Worm (Caenorhabditis elegans) whole organism, L1 larva: ENCODE data around the gene tre-5.

Experiments
- C16A3.4 ChIP-seq: fragments of 150-350 bp; optimal IDR thresholded peaks from 2 replicates; lab custom pipeline; 2014; ENCODE audit warnings: missing biosample characterization, missing genetic modification characterization
- F16B12.6 ChIP-seq: fragments of 150-350 bp; optimal IDR thresholded peaks from 2 replicates; lab custom pipeline; 2014; ENCODE audit warnings: missing biosample characterization, missing genetic modification characterization
- Y116A8C.19 ChIP-seq: sonication (generic microtip); optimal IDR thresholded peaks from 2 replicates; lab custom pipeline; 2016; ENCODE audit warnings: missing compliant biosample characterization, missing genetic modification characterization, borderline replicate concordance
- aly-2 ChIP-seq: fragments of 150-350 bp; optimal IDR thresholded peaks from 2 replicates; lab custom pipeline; 2014; ENCODE audit warnings: missing biosample characterization, missing genetic modification characterization
- ama-1 ChIP-seq: fragments of 150-350 bp; optimal IDR thresholded peaks from 2 replicates; lab custom pipeline; 2014
- blmp-1 ChIP-seq: fragments of 150-350 bp; optimal IDR thresholded peaks from 2 replicates; lab custom pipeline; 2014; ENCODE audit warnings: missing biosample characterization, missing genetic modification characterization
- ceh-63 ChIP-seq: fragments of 200-800 bp; sonication (Bioruptor generic); optimal IDR thresholded peaks from 2 replicates; lab custom pipeline; 2018; ENCODE audit warnings: mild to moderate bottlenecking, missing genetic modification characterization, missing compliant biosample characterization
- ceh-88 ChIP-seq: fragments of 200-800 bp; sonication (Bioruptor generic); IDR thresholded peaks from 2 replicates; pipeline ENCODE4 v1.3.6; 2022; ENCODE audit warnings: missing genetic modification characterization, missing compliant biosample characterization
- dsc-1 ChIP-seq: sonication (generic microtip); optimal IDR thresholded peaks from 2 replicates; lab custom pipeline; 2016; ENCODE audit warnings: mild to moderate bottlenecking, missing genetic modification characterization, missing compliant biosample characterization
- egl-13 ChIP-seq: sonication (generic microtip); optimal IDR thresholded peaks from 2 replicates; lab custom pipeline; 2016; ENCODE audit warnings: missing genotype, missing genetic modification reagents, missing genetic modification characterization, missing compliant biosample characterization
- elt-3 ChIP-seq, 6 experiments: fragments of 150-350 bp in 1 of 6; sonication (generic microtip); optimal IDR thresholded peaks; 2 replicates each; lab custom pipeline; 2017 to 2018; ENCODE audit warnings: missing biosample characterization in 6 of 6, missing genetic modification characterization in 6 of 6, inconsistent platforms in 1 of 6
- ets-5 ChIP-seq: fragments of 200-800 bp; sonication (Bioruptor generic); IDR thresholded peaks from 2 replicates; pipeline ENCODE4 v1.3.6; 2022; ENCODE audit warnings: missing genetic modification characterization, missing compliant biosample characterization
- fkh-4 ChIP-seq: sonication (generic microtip); optimal IDR thresholded peaks from 2 replicates; lab custom pipeline; 2016; ENCODE audit warnings: missing compliant biosample characterization, missing genetic modification characterization, borderline replicate concordance
- fos-1 ChIP-seq: fragments of 150-350 bp; optimal IDR thresholded peaks from 2 replicates; lab custom pipeline; 2014; ENCODE audit warnings: missing biosample characterization, missing genetic modification characterization
- hlh-17 ChIP-seq: fragments of 200-800 bp; sonication (Bioruptor generic); optimal IDR thresholded peaks from 2 replicates; lab custom pipeline; 2018; ENCODE audit warnings: missing genetic modification characterization, mild to moderate bottlenecking, missing compliant biosample characterization, moderate library complexity, borderline replicate concordance
- lin-13 ChIP-seq: fragments of 150-350 bp; optimal IDR thresholded peaks from 2 replicates; lab custom pipeline; 2014; ENCODE audit warnings: missing biosample characterization, missing genetic modification reagents, missing genetic modification characterization
- lin-14 ChIP-seq: fragments of 200-800 bp; sonication (Bioruptor generic); optimal IDR thresholded peaks from 2 replicates; lab custom pipeline; 2018; ENCODE audit warnings: mild to moderate bottlenecking, missing genetic modification characterization, moderate library complexity, missing compliant biosample characterization
- lin-15B ChIP-seq: fragments of 150-350 bp; sonication (generic microtip); optimal IDR thresholded peaks from 3 replicates; lab custom pipeline; 2014; ENCODE audit warnings: missing biosample characterization, missing genetic modification characterization
- lin-39 ChIP-seq: fragments of 150-350 bp; optimal IDR thresholded peaks from 2 replicates; lab custom pipeline; 2014; ENCODE audit warnings: missing biosample characterization, missing genetic modification reagents, missing genetic modification characterization
- lsy-2 ChIP-seq, 2 experiments: fragments of 150-350 bp; optimal IDR thresholded peaks; 2 replicates each; lab custom pipeline; 2014; ENCODE audit warnings: missing biosample characterization in 2 of 2, missing genetic modification characterization in 2 of 2
- mab-9 ChIP-seq: fragments of 200-800 bp; sonication (Bioruptor generic); IDR thresholded peaks from 2 replicates; pipeline ENCODE4 v1.3.6; 2022; ENCODE audit warnings: missing genetic modification reagents, missing genetic modification characterization, missing compliant biosample characterization
- nhr-12 ChIP-seq: sonication (generic microtip); optimal IDR thresholded peaks from 2 replicates; lab custom pipeline; 2017; ENCODE audit warnings: missing biosample characterization, missing genetic modification characterization
- nhr-20 ChIP-seq: sonication (generic microtip); optimal IDR thresholded peaks from 2 replicates; lab custom pipeline; 2016; ENCODE audit warnings: mild to moderate bottlenecking, missing genetic modification characterization, missing compliant biosample characterization
- nhr-28 ChIP-seq: fragments of 150-350 bp; optimal IDR thresholded peaks from 2 replicates; lab custom pipeline; 2014; ENCODE audit warnings: missing biosample characterization, missing genetic modification characterization
- nhr-47 ChIP-seq: sonication (generic microtip); optimal IDR thresholded peaks from 2 replicates; lab custom pipeline; 2016; ENCODE audit warnings: mild to moderate bottlenecking, missing genetic modification characterization, moderate library complexity, missing compliant biosample characterization
- nhr-76 ChIP-seq: sonication (generic microtip); optimal IDR thresholded peaks from 2 replicates; lab custom pipeline; 2017; ENCODE audit warnings: missing biosample characterization, missing genetic modification characterization
- nhr-84 ChIP-seq: sonication (generic microtip); optimal IDR thresholded peaks from 2 replicates; lab custom pipeline; 2017; ENCODE audit warnings: missing biosample characterization, missing genetic modification characterization
- nhr-85 ChIP-seq: sonication (generic microtip); peaks from one replicate; lab custom pipeline; 2016; ENCODE audit warnings: missing genetic modification characterization, inconsistent platforms, missing compliant biosample characterization
- pax-3 ChIP-seq: fragments of 200-800 bp; sonication (Bioruptor generic); optimal IDR thresholded peaks from 2 replicates; lab custom pipeline; 2018; ENCODE audit warnings: mild to moderate bottlenecking, missing genetic modification characterization, moderate library complexity, missing compliant biosample characterization
- rnt-1 ChIP-seq: sonication (generic microtip); optimal IDR thresholded peaks from 2 replicates; lab custom pipeline; 2016; ENCODE audit warnings: mild to moderate bottlenecking, missing genetic modification characterization, moderate library complexity, missing compliant biosample characterization
- sox-4 ChIP-seq: sonication (generic microtip); optimal IDR thresholded peaks from 2 replicates; lab custom pipeline; 2016; ENCODE audit warnings: missing genetic modification characterization, missing compliant biosample characterization
- sup-37 ChIP-seq: fragments of 200-800 bp; sonication (Bioruptor generic); optimal IDR thresholded peaks from 2 replicates; lab custom pipeline; 2018; ENCODE audit warnings: mild to moderate bottlenecking, missing genetic modification characterization, missing compliant biosample characterization
- tbx-2 ChIP-seq: sonication (generic microtip); optimal IDR thresholded peaks from 2 replicates; lab custom pipeline; 2016; ENCODE audit warnings: missing genetic modification characterization, missing compliant biosample characterization
- tlp-1 ChIP-seq: fragments of 150-350 bp; optimal IDR thresholded peaks from 2 replicates; lab custom pipeline; 2014; ENCODE audit warnings: missing biosample characterization, missing genetic modification characterization
- ztf-11 ChIP-seq, 2 experiments: sonication (generic microtip); optimal IDR thresholded peaks; 2 replicates each; lab custom pipeline; 2016 to 2017; ENCODE audit warnings: missing genetic modification characterization in 2 of 2, missing biosample characterization in 1 of 2, missing compliant biosample characterization in 1 of 2
- ztf-4 ChIP-seq: fragments of 150-350 bp; optimal IDR thresholded peaks from 2 replicates; lab custom pipeline; 2014; ENCODE audit warnings: missing biosample characterization, missing genetic modification characterization

tre-5 gene

DNA sequence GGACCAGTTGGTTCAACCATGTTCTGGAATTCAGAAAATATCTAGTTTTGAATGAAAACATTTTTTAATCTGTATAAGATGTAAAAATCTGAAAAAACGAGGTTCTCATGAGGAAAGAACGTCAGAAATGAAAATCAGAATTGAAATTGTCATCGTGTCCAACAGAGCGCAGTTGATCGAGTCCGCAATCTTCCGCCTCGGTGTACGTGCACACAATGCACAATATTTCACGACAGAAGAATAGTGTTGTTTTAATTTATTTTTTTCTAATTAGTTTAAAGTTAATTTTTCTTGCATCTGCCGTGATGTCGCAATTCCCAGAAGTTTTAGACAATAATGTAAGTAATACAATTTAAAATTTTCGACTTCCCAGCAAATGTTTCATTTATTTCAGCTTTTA is 11.5 kb downstream of the tre-5 start, which contains the start of gene nfyc-1 (continued):
- TF ChIP-seq fos-1, result peak; percentile 25
- TF ChIP-seq hlh-17 (GFP tag; lab: Kevin White, UChicago), result no peak

DNA sequence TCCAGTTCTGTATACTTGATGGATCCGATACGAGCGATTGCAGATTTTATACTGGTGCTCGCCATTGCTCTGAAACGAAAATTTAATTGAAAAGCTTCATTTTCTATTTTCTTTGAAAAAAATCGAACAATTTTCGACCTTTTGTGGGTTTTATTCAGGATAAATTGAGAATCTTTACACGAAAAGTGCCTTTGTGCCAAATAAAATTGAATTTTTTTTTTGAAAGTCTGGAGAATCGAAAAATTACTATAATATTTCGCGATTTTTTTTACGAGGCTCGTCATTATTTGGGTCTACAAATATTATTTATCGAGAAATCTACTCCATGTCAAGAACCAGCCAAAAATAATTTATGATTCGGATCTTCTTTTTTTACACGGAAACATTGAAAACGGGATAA is 13.2 kb downstream of the tre-5 start, which contains the start of gene F23F1.10:
Gene F23F1.10 (minus strand): TSS at position 69 of the 400 bp plus-strand sequence.
- TF ChIP-seq F16B12.6 (tag; lab: Kevin White, UChicago) (no peak), lin-15B (tag; lab: Kevin White, UChicago) (no peak), aly-2 (tag; lab: Kevin White, UChicago) (peak; percentile 48)

DNA sequence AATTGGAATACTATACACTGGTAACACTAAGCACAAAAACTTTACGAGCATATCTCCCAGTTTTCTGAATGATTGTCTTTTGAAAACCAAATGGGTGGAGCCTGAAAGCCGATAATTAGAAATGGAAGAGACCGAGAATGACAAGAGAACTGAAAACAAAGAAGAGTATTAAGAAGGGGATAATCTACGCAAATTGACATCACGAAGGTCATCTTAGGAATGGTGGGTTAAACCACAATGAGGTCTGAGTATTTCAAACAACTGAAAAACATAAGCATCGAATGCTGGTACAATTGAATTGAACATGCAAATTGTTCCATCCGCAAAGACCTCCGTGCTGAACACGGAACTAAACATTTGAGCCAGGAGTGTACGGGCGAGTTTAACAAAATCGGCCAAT is 15.7 kb downstream of the tre-5 start, which contains the start of gene spp-24:
Gene spp-24 (minus strand): TSS at position 101 of the 400 bp plus-strand sequence.
- no peak for TF ChIP-seq fkh-4 (tag; lab: Kevin White, UChicago)
- TF ChIP-seq egl-13 (tag; lab: Kevin White, UChicago), result no peak
- no peak for TF ChIP-seq nhr-20 (tag; lab: Kevin White, UChicago)
- TF ChIP-seq mab-9 (GFP tag; lab: Robert Waterston, UW), result no peak; the same call in 1 of the 2 replicates
- no peak for TF ChIP-seq lsy-2 (tag; optimal IDR thresholded peaks at IDR 0.05; lab: Kevin White, UChicago)
- TF ChIP-seq rnt-1 (tag; lab: Kevin White, UChicago), result no peak
- TF ChIP-seq nhr-85, result peak; percentile 61
- TF ChIP-seq ztf-4 (tag; lab: Kevin White, UChicago), result no peak
- TF ChIP-seq, all 84 proteins: peak for 1

- TF ChIP-seq hlh-17 (GFP tag; lab: Kevin White, UChicago), result no peak
- no peak for TF ChIP-seq lin-14 (GFP tag; lab: Kevin White, UChicago)
- TF ChIP-seq tlp-1 (tag; lab: Kevin White, UChicago), result no peak
- no peak for TF ChIP-seq nhr-20 (tag; lab: Kevin White, UChicago)
- TF ChIP-seq nhr-47 (tag; lab: Kevin White, UChicago), result no peak
- no peak for TF ChIP-seq ztf-11 (tag; optimal IDR thresholded peaks at IDR 0.05; lab: Kevin White, UChicago)
- TF ChIP-seq lin-13 (GFP tag; lab: Kevin White, UChicago), result no peak
- no peak for TF ChIP-seq nhr-76 (tag; lab: Kevin White, UChicago)
- no peak for TF ChIP-seq ztf-4 (tag; lab: Kevin White, UChicago)
- no peak for TF ChIP-seq nhr-12 (tag; lab: Kevin White, UChicago)
- TF ChIP-seq dsc-1 (tag; lab: Kevin White, UChicago), result no peak
- TF ChIP-seq lin-39, result no peak
- TF ChIP-seq C16A3.4, result no peak
- no peak for TF ChIP-seq lsy-2 (tag; optimal IDR thresholded peaks at IDR 0.05; lab: Kevin White, UChicago)
- no peak for TF ChIP-seq sup-37
- no peak for TF ChIP-seq rnt-1 (tag; lab: Kevin White, UChicago)
- TF ChIP-seq nhr-84, result no peak
- no peak for TF ChIP-seq ceh-88 (GFP tag; lab: Robert Waterston, UW)
Observed at ce11 chrII:37213-37612, 17.9 kb downstream of the tre-5 start, which contains the start of gene F23F1.6. F23F1.6 (minus strand) TSS chrII:37313.

DNA sequence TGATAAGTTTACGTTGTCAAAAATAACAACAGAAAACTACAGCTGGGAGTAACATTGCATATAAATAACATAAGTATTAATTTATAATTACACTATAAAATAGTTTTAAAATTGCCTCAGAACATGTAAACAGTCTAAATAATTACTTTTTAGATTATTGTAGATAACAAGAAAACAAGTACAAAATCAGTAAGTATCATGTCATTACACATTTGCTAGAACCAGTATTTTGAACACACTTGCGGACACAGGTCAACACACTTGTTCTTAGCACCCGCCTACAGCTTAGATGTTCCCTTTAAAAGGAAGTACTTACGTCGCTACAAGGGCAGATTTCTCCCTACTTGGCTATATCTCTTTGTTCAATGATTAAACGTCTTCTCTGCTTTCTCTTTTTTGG is 21.2 kb downstream of the tre-5 start, which contains the start of gene F23F1.2:
Gene F23F1.2 (plus strand): TSS at position 301 of the 400 bp plus-strand sequence.
- TF ChIP-seq pax-3 (tag; lab: Kevin White, UChicago), result no peak
- no peak for TF ChIP-seq nhr-28
- TF ChIP-seq tbx-2 (tag; lab: Kevin White, UChicago), result no peak
- no peak for TF ChIP-seq elt-3 (tag; optimal IDR thresholded peaks at IDR 0.05; lab: Kevin White, UChicago)
- no peak for TF ChIP-seq Y116A8C.19
- no peak for TF ChIP-seq ceh-63
- TF ChIP-seq ets-5 (GFP tag; lab: Robert Waterston, UW), result no peak
- TF ChIP-seq sox-4 (tag; lab: Kevin White, UChicago), result no peak
- TF ChIP-seq ama-1 (lab: Kevin White, UChicago), result no peak
- no peak for TF ChIP-seq C16A3.4
- TF ChIP-seq blmp-1 (tag; lab: Kevin White, UChicago), result no peak
